Worm (Caenorhabditis elegans) whole organism, L1 larva: ENCODE data around the gene nfki-1.

Source experiments
- ama-1 ChIP-seq: fragments of 150-350 bp; optimal IDR thresholded peaks from 2 replicates; lab custom pipeline; 2014
- efl-3 ChIP-seq: fragments of 200-800 bp; sonication (Bioruptor generic); optimal IDR thresholded peaks from 2 replicates; lab custom pipeline; 2018; ENCODE audit warnings: mild to moderate bottlenecking, missing genetic modification characterization, missing compliant biosample characterization
- elt-2 ChIP-seq: sonication (generic microtip); optimal IDR thresholded peaks from 2 replicates; lab custom pipeline; 2016; ENCODE audit warnings: missing genetic modification characterization, mild to moderate bottlenecking, inconsistent platforms, missing compliant biosample characterization, missing genetic modification reagents
- ets-5 ChIP-seq: fragments of 200-800 bp; sonication (Bioruptor generic); IDR thresholded peaks from 2 replicates; pipeline ENCODE4 v1.3.6; 2022; ENCODE audit warnings: missing genetic modification characterization, missing compliant biosample characterization
- lin-14 ChIP-seq: fragments of 200-800 bp; sonication (Bioruptor generic); optimal IDR thresholded peaks from 2 replicates; lab custom pipeline; 2018; ENCODE audit warnings: mild to moderate bottlenecking, missing genetic modification characterization, moderate library complexity, missing compliant biosample characterization
- lin-15B ChIP-seq: fragments of 150-350 bp; sonication (generic microtip); optimal IDR thresholded peaks from 3 replicates; lab custom pipeline; 2014; ENCODE audit warnings: missing biosample characterization, missing genetic modification characterization
- nhr-11 ChIP-seq: fragments of 150-350 bp; optimal IDR thresholded peaks from 2 replicates; lab custom pipeline; 2014; ENCODE audit warnings: missing biosample characterization, missing genetic modification characterization
- nhr-237 ChIP-seq: fragments of 150-350 bp; optimal IDR thresholded peaks from 2 replicates; lab custom pipeline; 2014; ENCODE audit warnings: missing biosample characterization, missing genetic modification characterization
- nhr-77 ChIP-seq: fragments of 150-350 bp; optimal IDR thresholded peaks from 2 replicates; lab custom pipeline; 2014; ENCODE audit warnings: missing biosample characterization, missing genetic modification characterization
- rnt-1 ChIP-seq: sonication (generic microtip); optimal IDR thresholded peaks from 2 replicates; lab custom pipeline; 2016; ENCODE audit warnings: mild to moderate bottlenecking, missing genetic modification characterization, moderate library complexity, missing compliant biosample characterization
- unc-62 ChIP-seq: fragments of 150-350 bp; optimal IDR thresholded peaks from 2 replicates; lab custom pipeline; 2014; ENCODE audit warnings: missing biosample characterization, missing genetic modification reagents, missing genetic modification characterization
- unc-86 ChIP-seq: sonication (generic microtip); optimal IDR thresholded peaks from 2 replicates; lab custom pipeline; 2016; ENCODE audit warnings: missing genetic modification characterization, missing compliant biosample characterization
- zag-1 ChIP-seq: fragments of 150-350 bp; optimal IDR thresholded peaks from 2 replicates; lab custom pipeline; 2014; ENCODE audit warnings: missing biosample characterization, missing genetic modification characterization
- ztf-4 ChIP-seq: fragments of 150-350 bp; optimal IDR thresholded peaks from 2 replicates; lab custom pipeline; 2014; ENCODE audit warnings: missing biosample characterization, missing genetic modification characterization

- TF ChIP-seq elt-2 (tag; lab: Kevin White, UChicago) (no peak), zag-1 (tag; lab: Kevin White, UChicago) (no peak), ztf-4 (no peak), efl-3 (GFP tag; lab: Kevin White, UChicago) (no peak), lin-15B (no peak), unc-62 (GFP tag; lab: Kevin White, UChicago) (no peak), nhr-11 (tag; lab: Kevin White, UChicago) (no peak), lin-14 (GFP tag; lab: Kevin White, UChicago) (no peak), rnt-1 (no peak), ama-1 (lab: Kevin White, UChicago) (no peak), ets-5 (GFP tag; lab: Robert Waterston, UW) (no peak), nhr-237 (tag; lab: Kevin White, UChicago) (no peak), unc-86 (tag; lab: Kevin White, UChicago) (no peak), nhr-77 (tag; lab: Kevin White, UChicago) (no peak)
These were observed 37.9 kb upstream of the nfki-1 start, which contains the start of gene glb-28 for ce11 chrX:15317146-15317545.
